Fruit fly (Drosophila melanogaster): Measurements from ENCODE around the gene twit.

The twit gene

DNA sequence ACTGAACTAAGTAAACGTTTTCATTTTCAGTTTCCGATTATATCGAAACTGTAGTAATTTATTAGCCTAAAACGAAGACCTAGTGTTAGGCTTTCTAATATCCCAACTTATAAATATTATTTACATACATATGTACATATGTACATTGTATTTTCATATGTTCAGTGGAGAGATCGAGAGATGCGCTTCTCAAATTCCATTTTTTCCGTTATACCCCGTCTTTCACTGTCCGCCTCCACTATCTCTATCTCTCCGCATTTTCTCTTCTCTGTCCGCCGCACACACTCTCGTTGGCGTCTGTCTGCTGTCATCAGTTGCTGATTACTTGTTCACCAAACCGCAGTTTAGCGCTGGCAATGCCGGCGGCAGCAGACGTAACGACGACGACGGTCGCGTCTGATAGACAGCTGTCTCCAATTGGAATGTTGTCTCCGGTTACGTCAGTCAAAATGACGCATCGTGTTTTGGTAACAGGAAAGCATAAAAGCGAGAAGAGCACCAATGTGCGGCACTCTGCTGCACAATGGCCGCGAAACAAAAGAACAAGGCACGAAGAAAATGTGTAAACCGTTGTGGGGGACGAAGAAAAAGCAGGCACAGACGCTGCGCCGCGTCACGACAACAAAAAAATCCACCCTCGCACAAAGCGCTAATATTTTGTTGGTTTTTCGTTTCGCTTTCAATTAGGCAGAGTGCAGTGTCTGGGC lies 29.7 kb upstream of the twit start, which contains the start of gene CG9331 (continued):
- TF ChIP-seq CG6175 (GFP tag; IDR thresholded peaks at IDR 0.05) (peak; percentile 58; the same call in 1 of the 3 replicates), Hey (tag; optimal IDR thresholded peaks at IDR 0.05) (no peak), CG3838 (GFP tag; optimal IDR thresholded peaks at IDR 0.05) (no peak), CG18476 (GFP tag; optimal IDR thresholded peaks at IDR 0.05) (peak; percentile 93), CG7556 (GFP tag; optimal IDR thresholded peaks at IDR 0.05) (no peak), Deaf1 (tag; optimal IDR thresholded peaks at IDR 0.05) (peak; percentile 86), CG17912 (GFP tag; optimal IDR thresholded peaks at IDR 0.05) (peak; percentile 51), CG6791 (GFP tag; IDR thresholded peaks at IDR 0.05; ENCODE audit: partially characterized antibody) (peak; percentile 63), cg (GFP tag; optimal IDR thresholded peaks at IDR 0.05) (peak; percentile 38), CG34224 (GFP tag; IDR thresholded peaks at IDR 0.05; ENCODE audit: partially characterized antibody) (peak; percentile 59; the same call in 2 of the 3 replicates), Hr3 (GFP tag; optimal IDR thresholded peaks at IDR 0.05) (no peak), zen2 (GFP tag; IDR thresholded peaks at IDR 0.05; ENCODE audit: partially characterized antibody) (0 out of 3 replicates have a peak, but pooled peaks have one; percentile 50), Elba2 (GFP tag; optimal IDR thresholded peaks at IDR 0.05) (peak; percentile 85), CG7786 (GFP tag; optimal IDR thresholded peaks at IDR 0.05) (no peak), dati (GFP tag; IDR thresholded peaks at IDR 0.05) (no peak), CG15601 (tag; optimal IDR thresholded peaks at IDR 0.05) (no peak), gt (GFP tag; IDR thresholded peaks at IDR 0.05) (no peak), Blimp-1 (GFP tag; optimal IDR thresholded peaks at IDR 0.05) (peak; percentile 76), zf30C (GFP tag; optimal IDR thresholded peaks at IDR 0.05) (peak; percentile 3), D (optimal IDR thresholded peaks at IDR 0.05) (peak; percentile 5), D (GFP tag; optimal IDR thresholded peaks at IDR 0.05) (no peak), nmo (GFP tag; optimal IDR thresholded peaks at IDR 0.05) (no peak), slou (GFP tag; optimal IDR thresholded peaks at IDR 0.05) (no peak), pb (GFP tag; optimal IDR thresholded peaks at IDR 0.05) (peak; percentile 21), Sox102F (GFP tag; optimal IDR thresholded peaks at IDR 0.05) (peak; percentile 0), MBD-R2 (GFP tag; IDR thresholded peaks at IDR 0.05) (peak; percentile 24; the same call in 1 of the 2 replicates), Med (GFP tag) (peak; percentile 90), kay (GFP tag; optimal IDR thresholded peaks at IDR 0.05) (peak; percentile 47), CG17328 (GFP tag; IDR thresholded peaks at IDR 0.05) (no peak), Atf-2 (GFP tag; optimal IDR thresholded peaks at IDR 0.05) (no peak), CG13287 (GFP tag; IDR thresholded peaks at IDR 0.05; ENCODE audit: partially characterized antibody) (peak; percentile 33; the same call in 1 of the 2 replicates), insv (GFP tag; optimal IDR thresholded peaks at IDR 0.05) (peak in 1 of 2 experiments; percentile 90), tna (GFP tag; IDR thresholded peaks at IDR 0.05; ENCODE audit: partially characterized antibody) (peak; percentile 46; the same call in 1 of the 2 replicates), pros (GFP tag; optimal IDR thresholded peaks at IDR 0.05) (peak; percentile 96), gcm (GFP tag; optimal IDR thresholded peaks at IDR 0.05) (peak; percentile 50), so (GFP tag; IDR thresholded peaks at IDR 0.05) (peak; percentile 72; the same call in 1 of the 3 replicates), CG14441 (GFP tag; IDR thresholded peaks at IDR 0.05) (no peak), Hmr (GFP tag; optimal IDR thresholded peaks at IDR 0.05) (peak; percentile 5), Ada2b (GFP tag; IDR thresholded peaks at IDR 0.05) (no peak), ci (GFP tag; IDR thresholded peaks at IDR 0.05) (peak; percentile 77; the same call in 2 of the 3 replicates), CG33557 (GFP tag; optimal IDR thresholded peaks at IDR 0.05) (no peak), HLHmδ (GFP tag; optimal IDR thresholded peaks at IDR 0.05) (peak; percentile 61), Bgb (GFP tag; IDR thresholded peaks at IDR 0.05; ENCODE audit: partially characterized antibody) (peak; percentile 53; the same call in 1 of the 2 replicates), CG10431 (GFP tag; optimal IDR thresholded peaks at IDR 0.05) (no peak), Adf1 (GFP tag; IDR thresholded peaks at IDR 0.05) (peak; percentile 68), abd-A (tag; optimal IDR thresholded peaks at IDR 0.05) (peak; percentile 92), CG15696 (tag; optimal IDR thresholded peaks at IDR 0.05) (peak; percentile 9), stc (GFP tag; IDR thresholded peaks at IDR 0.05) (0 out of 2 replicates have a peak, but pooled peaks have one; percentile 12)

All from whole organism, embryonic.